Fruit fly (Drosophila melanogaster) whole organism, adult: ENCODE measurements around the gene CLIP-190.

Experiments used
- CG11617 ChIP-seq: fragments of 200-800 bp; sonication (Bioruptor generic); optimal IDR thresholded peaks from 2 replicates; lab custom pipeline; 2017; ENCODE audit warnings: mild to moderate bottlenecking, missing biosample characterization, missing genetic modification reagents, missing genetic modification characterization
- CG14711 ChIP-seq: fragments of 200-800 bp; sonication (Bioruptor generic); optimal IDR thresholded peaks from 2 replicates; lab custom pipeline; 2018; ENCODE audit warnings: missing biosample characterization, mild to moderate bottlenecking, missing genetic modification characterization, moderate library complexity
- bab1 ChIP-seq: fragments of 200-800 bp; sonication (Bioruptor generic); optimal IDR thresholded peaks from 3 replicates; lab custom pipeline; 2019; ENCODE audit warnings: missing biosample characterization, mild to moderate bottlenecking, missing genetic modification characterization, moderate library complexity
- kay ChIP-seq: fragments of 200-800 bp; sonication (Bioruptor generic); peaks from one replicate; lab custom pipeline; 2016; ENCODE audit warnings: missing biosample characterization, missing genetic modification characterization, borderline replicate concordance

- TF ChIP-seq kay: no peak
- no peak for TF ChIP-seq CG11617 (GFP tag; lab: Kevin White, UChicago)
- no peak for TF ChIP-seq bab1 (GFP tag; lab: Kevin White, UChicago)
- no peak for TF ChIP-seq CG14711 (tag; lab: Kevin White, UChicago)
Measured at dm6 chr2L:17381616-17382015, 2.9 kb upstream of the CLIP-190 start.
